Worm (Caenorhabditis elegans) whole organism, L1 larva: ENCODE results near the gene R03D7.15.

Experiments used
- ceh-90 ChIP-seq: sonication (generic microtip); optimal IDR thresholded peaks from 2 replicates; lab custom pipeline; 2016; ENCODE audit warnings: missing genetic modification characterization, missing compliant biosample characterization
- ces-1 ChIP-seq: fragments of 150-350 bp; optimal IDR thresholded peaks from 2 replicates; lab custom pipeline; 2014; ENCODE audit warnings: missing biosample characterization, missing genetic modification reagents, missing genetic modification characterization
- egl-27 ChIP-seq, 2 experiments: fragments of 150-350 bp in 1 of 2; sonication (generic microtip); optimal IDR thresholded peaks; 3 replicates each; lab custom pipeline; 2017 to 2018; ENCODE audit warnings: missing biosample characterization in 2 of 2, missing genetic modification characterization in 2 of 2, missing genetic modification reagents in 2 of 2
- fkh-8 ChIP-seq: sonication (generic microtip); optimal IDR thresholded peaks from 2 replicates; lab custom pipeline; 2016; ENCODE audit warnings: mild to moderate bottlenecking, missing genetic modification characterization, missing compliant biosample characterization
- lin-15B ChIP-seq: fragments of 150-350 bp; sonication (generic microtip); optimal IDR thresholded peaks from 3 replicates; lab custom pipeline; 2014; ENCODE audit warnings: missing biosample characterization, missing genetic modification characterization
- mdl-1 ChIP-seq, 2 experiments: fragments of 150-350 bp; optimal IDR thresholded peaks; 2 replicates each; lab custom pipeline; 2014 to 2017; ENCODE audit warnings: missing biosample characterization in 2 of 2, missing genetic modification characterization in 2 of 2, inconsistent platforms in 1 of 2
- nhr-28 ChIP-seq: fragments of 150-350 bp; optimal IDR thresholded peaks from 2 replicates; lab custom pipeline; 2014; ENCODE audit warnings: missing biosample characterization, missing genetic modification characterization
- nhr-90 ChIP-seq: sonication (generic microtip); optimal IDR thresholded peaks from 2 replicates; lab custom pipeline; 2016; ENCODE audit warnings: mild to moderate bottlenecking, missing genetic modification characterization, missing compliant biosample characterization; ENCODE audit not compliant: poor library complexity
- ztf-4 ChIP-seq: fragments of 150-350 bp; optimal IDR thresholded peaks from 2 replicates; lab custom pipeline; 2014; ENCODE audit warnings: missing biosample characterization, missing genetic modification characterization

DNA sequence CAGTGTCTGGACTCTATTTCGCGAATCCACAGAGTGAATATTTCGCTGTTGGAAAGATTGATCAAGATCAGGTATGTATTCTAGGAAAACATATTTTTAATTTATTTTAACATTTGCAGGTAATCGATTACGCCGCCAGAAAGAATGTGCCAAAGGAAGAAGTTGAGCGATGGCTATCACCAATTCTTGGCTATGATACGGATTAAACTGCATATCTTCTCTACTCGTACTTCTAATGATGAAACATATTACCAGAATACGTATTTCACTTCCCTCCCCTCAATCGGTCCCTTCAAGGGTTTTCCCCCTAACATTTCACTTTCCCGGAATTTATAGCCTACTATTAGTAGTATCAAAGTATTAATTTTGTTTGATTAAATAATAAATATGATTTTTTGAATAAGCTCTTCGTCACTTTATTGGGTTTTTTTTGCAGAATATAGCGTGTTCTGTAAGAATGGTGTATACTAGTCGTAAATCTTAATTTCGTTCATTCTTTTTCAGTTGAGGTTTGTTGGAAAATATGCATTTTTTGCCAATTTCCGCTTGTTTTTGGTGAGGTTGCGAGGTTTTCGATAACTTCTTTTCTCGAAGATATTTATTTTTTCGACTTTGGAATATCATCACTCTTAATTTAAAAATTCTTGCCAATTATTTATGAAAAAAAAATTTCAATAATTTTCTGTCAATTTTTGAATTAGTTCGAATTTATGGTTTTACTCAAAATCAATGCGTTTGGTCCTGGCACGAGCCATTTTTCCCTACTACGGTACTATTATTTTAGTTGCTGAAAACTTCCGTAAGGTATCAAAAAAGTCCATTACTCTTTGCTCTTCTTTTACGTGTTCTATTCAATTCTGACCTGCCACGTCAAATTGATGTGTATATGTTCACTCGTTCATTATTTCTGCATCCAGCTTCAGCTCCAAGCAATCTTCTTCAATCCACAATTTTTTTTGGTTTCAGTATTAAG is 11.1 kb upstream of the R03D7.15 start:
- TF ChIP-seq mdl-1 (tag; optimal IDR thresholded peaks at IDR 0.05; lab: Kevin White, UChicago) (no peak), nhr-90 (no peak), fkh-8 (tag; lab: Kevin White, UChicago) (no peak), nhr-28 (tag; lab: Kevin White, UChicago) (no peak), ztf-4 (tag; lab: Kevin White, UChicago) (no peak), lin-15B (tag; lab: Kevin White, UChicago) (no peak), ces-1 (GFP tag; lab: Kevin White, UChicago) (no peak), egl-27 (tag; optimal IDR thresholded peaks at IDR 0.05; lab: Kevin White, UChicago) (no peak), ceh-90 (no peak)
